Worm (Caenorhabditis elegans) whole organism, L4/young adult: ENCODE data around the gene nhr-249.

Source experiments
- dao-5 ChIP-seq: sonication (generic microtip); optimal IDR thresholded peaks from 2 replicates; lab custom pipeline; 2016; ENCODE audit warnings: missing genotype, missing genetic modification characterization, moderate library complexity, missing compliant biosample characterization
- him-1 ChIP-seq: sonication (generic microtip); optimal IDR thresholded peaks from 2 replicates; lab custom pipeline; 2016; ENCODE audit warnings: missing genotype, missing genetic modification reagents, missing genetic modification characterization, missing compliant biosample characterization

ce11 chrIV:6958696-6959095 lies 13.6 kb downstream of the nhr-249 start:
- TF ChIP-seq him-1 (tag; lab: Kevin White, UChicago) (peak; percentile 67), dao-5 (tag; lab: Kevin White, UChicago) (no peak)
